Fruit fly (Drosophila melanogaster): ENCODE measurements around the gene CG11878.

Gene CG11878

DNA sequence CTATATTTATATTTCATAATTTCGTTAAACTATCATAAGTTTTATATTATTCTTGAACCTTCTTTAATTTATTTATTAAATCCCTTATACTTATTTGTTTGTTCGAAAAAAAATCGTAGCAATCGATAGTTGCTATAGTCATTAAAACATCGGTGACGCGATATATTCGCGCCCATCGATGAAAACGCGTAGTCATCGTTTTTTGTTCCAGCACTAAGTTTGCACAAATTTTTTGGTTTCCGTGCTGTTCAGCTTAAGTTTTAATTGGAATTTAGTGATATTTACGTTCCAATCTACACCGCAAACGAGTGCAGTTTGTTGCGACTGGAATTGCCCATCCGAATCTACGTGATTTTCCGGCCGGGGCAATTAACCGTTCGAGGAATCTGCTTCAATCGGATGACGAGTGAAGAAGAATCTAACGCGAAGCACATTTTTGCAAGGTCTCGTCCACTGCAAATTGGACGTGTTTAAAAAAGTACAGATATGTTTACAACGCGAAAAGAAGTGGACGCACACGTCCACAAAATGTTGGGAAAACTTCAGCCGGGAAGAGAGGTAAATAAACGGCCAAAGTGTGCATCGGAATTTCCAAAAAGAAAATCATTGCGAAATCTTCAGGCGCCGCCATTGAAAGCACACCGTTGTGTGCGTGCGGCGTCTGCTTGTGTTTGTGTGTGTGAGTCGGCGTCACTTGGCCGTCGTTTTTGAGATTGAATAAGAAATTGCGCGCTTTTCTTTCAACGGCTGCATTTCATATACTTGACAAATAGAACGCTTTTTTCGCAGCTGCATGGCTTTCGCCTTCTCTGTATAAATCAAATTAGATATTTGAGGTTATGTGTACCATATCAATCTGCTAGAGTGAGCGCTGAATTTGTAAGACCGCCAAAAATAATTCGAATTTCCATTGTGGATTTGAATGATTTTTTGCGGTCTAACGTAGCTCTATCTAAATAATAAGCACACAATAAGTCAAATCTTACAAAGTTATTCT, 24.2 kb upstream of the CG11878 start, which contains the start of gene Nup358 (continued):
- TF ChIP-seq CG1603 (tag; optimal IDR thresholded peaks at IDR 0.05) (peak; percentile 62), h (optimal IDR thresholded peaks at IDR 0.05) (no peak), Eip74EF (GFP tag; optimal IDR thresholded peaks at IDR 0.05) (no peak), ERR (GFP tag; optimal IDR thresholded peaks at IDR 0.05) (no peak), her (GFP tag; optimal IDR thresholded peaks at IDR 0.05) (no peak), Rfx (GFP tag; IDR thresholded peaks at IDR 0.05) (peak; percentile 60), CG2678 (tag; optimal IDR thresholded peaks at IDR 0.05) (no peak), ato (GFP tag; IDR thresholded peaks at IDR 0.05; ENCODE audit: partially characterized antibody) (peak; percentile 99), fd64A (GFP tag; optimal IDR thresholded peaks at IDR 0.05) (no peak), CG15011 (GFP tag; optimal IDR thresholded peaks at IDR 0.05) (no peak), CG16813 (GFP tag; IDR thresholded peaks at IDR 0.05; ENCODE audit: partially characterized antibody) (peak; percentile 98), Xrp1 (GFP tag; IDR thresholded peaks at IDR 0.05) (no peak), CG7987 (GFP tag; optimal IDR thresholded peaks at IDR 0.05) (no peak), chn (GFP tag; optimal IDR thresholded peaks at IDR 0.05) (no peak), Bgb (GFP tag; IDR thresholded peaks at IDR 0.05; ENCODE audit: partially characterized antibody) (peak; percentile 99), CG17912 (GFP tag; optimal IDR thresholded peaks at IDR 0.05) (no peak), slp2 (GFP tag; optimal IDR thresholded peaks at IDR 0.05) (no peak), pan (optimal IDR thresholded peaks at IDR 0.05) (no peak), pan (GFP tag; optimal IDR thresholded peaks at IDR 0.05 in 1 of 2, IDR thresholded peaks at IDR 0.05 in 1 of 2) (no peak), CG17186 (GFP tag; optimal IDR thresholded peaks at IDR 0.05) (peak; percentile 58), Doc3 (GFP tag; IDR thresholded peaks at IDR 0.05; ENCODE audit: partially characterized antibody) (peak; percentile 96), Opbp (GFP tag; IDR thresholded peaks at IDR 0.05; ENCODE audit: partially characterized antibody) (peak; percentile 99), CG9609 (GFP tag; optimal IDR thresholded peaks at IDR 0.05) (no peak), CG34422 (GFP tag; IDR thresholded peaks at IDR 0.05) (peak; percentile 79; the same call in 2 of the 3 replicates), Med (GFP tag) (peak; percentile 72), slou (GFP tag; optimal IDR thresholded peaks at IDR 0.05) (no peak), CG11085 (GFP tag; IDR thresholded peaks at IDR 0.05) (no peak), CG15479 (GFP tag; optimal IDR thresholded peaks at IDR 0.05) (peak; percentile 70), Hr78 (GFP tag; optimal IDR thresholded peaks at IDR 0.05) (no peak), tll (GFP tag; optimal IDR thresholded peaks at IDR 0.05) (no peak), phol (tag; optimal IDR thresholded peaks at IDR 0.05) (peak; percentile 73), CG42726 (GFP tag; IDR thresholded peaks at IDR 0.05; ENCODE audit: partially characterized antibody) (peak; percentile 99), CG12942 (GFP tag; optimal IDR thresholded peaks at IDR 0.05) (no peak), CG10654 (GFP tag; optimal IDR thresholded peaks at IDR 0.05) (no peak), CG18011 (GFP tag; optimal IDR thresholded peaks at IDR 0.05) (no peak), grn (GFP tag; optimal IDR thresholded peaks at IDR 0.05) (no peak), MESR4 (GFP tag; optimal IDR thresholded peaks at IDR 0.05) (peak; percentile 24), CG7556 (GFP tag; optimal IDR thresholded peaks at IDR 0.05) (no peak), CG8388 (GFP tag; optimal IDR thresholded peaks at IDR 0.05) (no peak), CG34376 (GFP tag; optimal IDR thresholded peaks at IDR 0.05) (peak; percentile 30), Oaz (GFP tag; IDR thresholded peaks at IDR 0.05) (no peak), Ets97D (GFP tag; optimal IDR thresholded peaks at IDR 0.05) (peak; percentile 80), jing (GFP tag; optimal IDR thresholded peaks at IDR 0.05) (no peak), HLH4C (GFP tag; IDR thresholded peaks at IDR 0.05; ENCODE audit: partially characterized antibody) (peak; percentile 99), eyg (GFP tag; optimal IDR thresholded peaks at IDR 0.05) (no peak), CG8281 (tag; optimal IDR thresholded peaks at IDR 0.05) (no peak), pfk (GFP tag; optimal IDR thresholded peaks at IDR 0.05) (no peak)
